Fruit fly (Drosophila melanogaster) whole organism: ENCODE measurements around the gene inaE.

ENCODE experiments used
- CG8478 ChIP-seq: fragments of >200 bp; optimal IDR thresholded peaks from 2 replicates; lab custom pipeline; 2018; ENCODE audit warnings: inconsistent platforms
- Dll ChIP-seq: fragments of >200 bp; optimal IDR thresholded peaks from 2 replicates; lab custom pipeline; 2017
- pan ChIP-seq: fragments of >200 bp; optimal IDR thresholded peaks from 2 replicates; lab custom pipeline; 2017
- psq ChIP-seq: fragments of >200 bp; optimal IDR thresholded peaks from 2 replicates; lab custom pipeline; 2017
- usp ChIP-seq: fragments of >200 bp; optimal IDR thresholded peaks from 2 replicates; lab custom pipeline; 2017; ENCODE audit warnings: missing biosample characterization, missing genetic modification characterization, mixed read lengths

DNA sequence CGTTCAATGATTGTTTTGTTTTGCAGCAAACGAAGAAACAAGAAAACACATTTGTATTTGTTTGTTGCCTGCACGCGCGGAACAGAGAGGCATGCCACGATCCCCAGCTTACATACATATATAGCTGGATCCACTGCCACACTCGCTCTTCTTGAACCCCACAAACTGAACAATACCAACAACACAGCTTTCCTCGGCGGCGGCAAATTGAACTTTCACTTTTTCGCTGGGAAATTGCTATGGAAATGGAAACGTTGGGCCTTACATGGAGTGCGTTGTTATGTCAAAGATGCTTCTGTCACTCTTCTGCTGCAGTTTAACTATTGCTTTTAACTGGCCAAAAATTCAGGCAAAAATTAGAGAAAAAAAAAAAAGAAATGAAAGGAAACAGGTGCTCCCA lies 36.2 kb downstream of the inaE start:
- TF ChIP-seq psq (no peak), CG8478 (no peak), pan (lab: Kevin White, UChicago) (no peak), usp (no peak), Dll (lab: Kevin White, UChicago) (no peak)
